Fruit fly (Drosophila melanogaster) ovary, adult (tissue): ENCODE data around the gene Rpn5.
A peak's percentile ranks its signal among the peaks of the same experiment; 100 is the strongest.

ENCODE experiments used
- CG17801 ChIP-seq: fragments of 200-800 bp; optimal IDR thresholded peaks from 2 replicates; lab custom pipeline; 2019; ENCODE audit warnings: missing biosample characterization, mild to moderate bottlenecking, missing genetic modification characterization, moderate library complexity; ENCODE audit not compliant: partially characterized antibody

The Rpn5 gene

dm6 chr3R:5789025-5789953, at the start of gene Rpn5, which contains the start of gene Hat1:
TSS of gene Rpn5 (plus strand) at chr3R:5789493.
TSS of gene Hat1 (minus strand) at chr3R:5789384.
- peak; percentile 78 for TF ChIP-seq CG17801 (GFP tag; lab: Kevin White, UChicago)

dm6 chr3R:5742278-5743196, 46.8 kb upstream of the Rpn5 start, which contains the start of the genes Sym and Madm:
TSS of gene Sym (minus strand) at chr3R:5742476.
TSS of gene Madm (plus strand) at chr3R:5742510.
- peak; percentile 2 for TF ChIP-seq CG17801 (GFP tag; lab: Kevin White, UChicago)

dm6 chr3R:5746646-5747045, 42.6 kb upstream of the Rpn5 start:
- TF ChIP-seq CG17801 (GFP tag; lab: Kevin White, UChicago) = no peak

- TF ChIP-seq CG17801 (GFP tag; lab: Kevin White, UChicago) = no peak
These were observed 34.7 kb upstream of the Rpn5 start, which contains the start of gene Dcps for dm6 chr3R:5754594-5754993. TSS of gene Dcps (minus strand) at chr3R:5754774.

dm6 chr3R:5758624-5759209, 30.6 kb upstream of the Rpn5 start, which contains the start of gene Sec8:
TSS of gene Sec8 (minus strand) at chr3R:5758997.
- TF ChIP-seq CG17801 (GFP tag; lab: Kevin White, UChicago) = peak; percentile 31

dm6 chr3R:5760980-5761379, 28.3 kb upstream of the Rpn5 start:
- TF ChIP-seq CG17801 (GFP tag; lab: Kevin White, UChicago) = no peak

- no peak for TF ChIP-seq CG17801 (GFP tag; lab: Kevin White, UChicago)
These were observed 17.6 kb upstream of the Rpn5 start for dm6 chr3R:5771614-5772202.

- no peak for TF ChIP-seq CG17801 (GFP tag; lab: Kevin White, UChicago)
These were observed 16.9 kb upstream of the Rpn5 start for dm6 chr3R:5772433-5772832.

dm6 chr3R:5778731-5779593, 10.3 kb upstream of the Rpn5 start, which contains the start of gene jagn:
TSS of gene jagn (plus strand) at chr3R:5779315.
- peak; percentile 50 for TF ChIP-seq CG17801 (GFP tag; lab: Kevin White, UChicago)

- TF ChIP-seq CG17801 (GFP tag; lab: Kevin White, UChicago) = no peak
These were observed 8.3 kb upstream of the Rpn5 start, which contains the start of gene CG2082 for dm6 chr3R:5780976-5781375. TSS of gene CG2082 (minus strand) at chr3R:5781076.

- TF ChIP-seq CG17801 (GFP tag; lab: Kevin White, UChicago) = no peak
These were observed 7.8 kb upstream of the Rpn5 start, which contains the start of gene kat-60L1 for dm6 chr3R:5781462-5781861. TSS of gene kat-60L1 (plus strand) at chr3R:5781762.

- TF ChIP-seq CG17801 (GFP tag; lab: Kevin White, UChicago) = peak; percentile 99
These were observed 2.2 kb downstream of the Rpn5 start, which contains the start of gene Hpf1 for dm6 chr3R:5791497-5791896. TSS of gene Hpf1 (plus strand) at chr3R:5791879.
